Fruit fly (Drosophila melanogaster) whole organism, embryonic: Measurements from ENCODE around the gene CG6055.

ENCODE experiments used
- CG10147 ChIP-seq: fragments of 200-800 bp; sonication (Bioruptor generic); optimal IDR thresholded peaks from 2 replicates; lab custom pipeline; 2019; ENCODE audit warnings: missing biosample characterization, mild to moderate bottlenecking, missing genetic modification characterization, moderate library complexity
- CG10366 ChIP-seq: fragments of 200-800 bp; sonication (Bioruptor generic); IDR thresholded peaks from 2 replicates; pipeline ENCODE4 v1.3.6; 2022; ENCODE audit warnings: missing biosample characterization, missing genetic modification characterization
- CG11695 ChIP-seq: fragments of 200-800 bp; sonication (Bioruptor generic); IDR thresholded peaks from 3 replicates; pipeline ENCODE4 v1.3.6; 2022; ENCODE audit warnings: missing biosample characterization, missing genetic modification characterization
- CG12391 ChIP-seq: fragments of 200-800 bp; sonication (Bioruptor generic); optimal IDR thresholded peaks from 3 replicates; lab custom pipeline; 2018; ENCODE audit warnings: missing biosample characterization, mild to moderate bottlenecking, missing genetic modification characterization, moderate library complexity
- CG15514 ChIP-seq: fragments of 200-800 bp; sonication (Bioruptor generic); optimal IDR thresholded peaks from 3 replicates; lab custom pipeline; 2017; ENCODE audit warnings: missing biosample characterization, missing genetic modification characterization, mild to moderate bottlenecking, moderate library complexity, missing genetic modification reagents
- CG18619 ChIP-seq: fragments of 200-800 bp; sonication (Bioruptor generic); optimal IDR thresholded peaks from 3 replicates; lab custom pipeline; 2017; ENCODE audit warnings: missing biosample characterization, mild to moderate bottlenecking, missing genetic modification characterization
- CG2875 ChIP-seq: fragments of 200-800 bp; sonication (Bioruptor generic); optimal IDR thresholded peaks from 2 replicates; lab custom pipeline; 2017; ENCODE audit warnings: missing biosample characterization, mild to moderate bottlenecking, missing genetic modification characterization, missing genetic modification reagents
- CG30403 ChIP-seq: fragments of 200-800 bp; sonication (Bioruptor generic); optimal IDR thresholded peaks from 3 replicates; lab custom pipeline; 2016; ENCODE audit warnings: missing biosample characterization, missing genetic modification characterization
- CG4730 ChIP-seq: fragments of 200-800 bp; sonication (Bioruptor generic); IDR thresholded peaks from 2 replicates; pipeline ENCODE4 v1.3.6; 2022; ENCODE audit warnings: missing biosample characterization, missing genetic modification characterization
- CG6689 ChIP-seq: fragments of 200-800 bp; sonication (Bioruptor generic); IDR thresholded peaks from 2 replicates; pipeline ENCODE4 v1.3.6; 2022; ENCODE audit warnings: missing biosample characterization, missing genetic modification characterization
- CG7556 ChIP-seq: fragments of 200-800 bp; sonication (Bioruptor generic); optimal IDR thresholded peaks from 2 replicates; lab custom pipeline; 2017; ENCODE audit warnings: missing biosample characterization, mild to moderate bottlenecking, missing genetic modification characterization
- CG7839 ChIP-seq: fragments of 200-800 bp; sonication (Bioruptor generic); optimal IDR thresholded peaks from 3 replicates; lab custom pipeline; 2018; ENCODE audit warnings: missing biosample characterization, mild to moderate bottlenecking, missing genetic modification characterization, moderate library complexity
- CG9215 ChIP-seq: fragments of 200-800 bp; sonication (Bioruptor generic); IDR thresholded peaks from 2 replicates; pipeline ENCODE4 v1.3.6; 2022; ENCODE audit warnings: missing biosample characterization, missing genetic modification characterization
- CG9437 ChIP-seq: fragments of 200-800 bp; sonication (Bioruptor generic); optimal IDR thresholded peaks from 2 replicates; lab custom pipeline; 2018; ENCODE audit warnings: missing biosample characterization, mild to moderate bottlenecking, missing genetic modification characterization
- CoRest ChIP-seq: fragments of 200-800 bp; sonication (Bioruptor generic); optimal IDR thresholded peaks from 3 replicates; lab custom pipeline; 2018; ENCODE audit warnings: missing biosample characterization, mild to moderate bottlenecking, missing genetic modification characterization, moderate library complexity
- D19B ChIP-seq: fragments of 200-800 bp; sonication (Bioruptor generic); optimal IDR thresholded peaks from 2 replicates; lab custom pipeline; 2017; ENCODE audit warnings: missing biosample characterization, mild to moderate bottlenecking, missing genetic modification characterization
- E2f1 ChIP-seq: fragments of 200-800 bp; sonication (Bioruptor generic); IDR thresholded peaks from 2 replicates; pipeline ENCODE4 v1.3.6; 2022; ENCODE audit warnings: missing biosample characterization, missing genetic modification characterization
- ERR ChIP-seq: fragments of 200-800 bp; sonication (Bioruptor generic); optimal IDR thresholded peaks from 2 replicates; lab custom pipeline; 2016; ENCODE audit warnings: missing biosample characterization, missing genetic modification characterization
- Ets65A ChIP-seq: fragments of 200-800 bp; sonication (Bioruptor generic); peaks from one replicate; lab custom pipeline; 2016; ENCODE audit warnings: missing biosample characterization, missing genetic modification characterization
- H2.0 ChIP-seq: fragments of 200-800 bp; sonication (Bioruptor generic); IDR thresholded peaks from 2 replicates; pipeline ENCODE4 v1.3.6; 2022; ENCODE audit warnings: missing biosample characterization, missing genetic modification characterization
- Hmr ChIP-seq: fragments of 200-800 bp; sonication (Bioruptor generic); optimal IDR thresholded peaks from 3 replicates; lab custom pipeline; 2017; ENCODE audit warnings: mild to moderate bottlenecking, missing biosample characterization, missing genetic modification reagents, missing genetic modification characterization
- Hr39 ChIP-seq: fragments of >200 bp; optimal IDR thresholded peaks from 2 replicates; lab custom pipeline; 2017
- Hr78 ChIP-seq, 2 experiments: fragments of 200-800 bp in 1 of 2; fragments of >200 bp in 1 of 2; sonication (Bioruptor generic) in 1 of 2; optimal IDR thresholded peaks; 2 replicates each; lab custom pipeline; 2017 to 2019; ENCODE audit warnings: missing biosample characterization in 2 of 2, missing genetic modification characterization in 2 of 2, mild to moderate bottlenecking in 1 of 2, moderate library complexity in 1 of 2
- Lpt ChIP-seq: fragments of >200 bp; optimal IDR thresholded peaks from 2 replicates; lab custom pipeline; 2018; ENCODE audit warnings: missing biosample characterization, missing genetic modification characterization
- Med ChIP-seq: fragments of 200-800 bp; sonication (Bioruptor generic); peaks from one replicate; lab custom pipeline; 2016; ENCODE audit warnings: missing biosample characterization, missing genetic modification characterization, mild to moderate bottlenecking, inconsistent platforms, moderate library complexity
- Poxn ChIP-seq: fragments of 200-800 bp; sonication (Bioruptor generic); IDR thresholded peaks from 2 replicates; pipeline ENCODE4 v1.3.6; 2022; ENCODE audit warnings: missing biosample characterization, missing genetic modification characterization
- Rfx ChIP-seq: fragments of 200-800 bp; sonication (Bioruptor generic); IDR thresholded peaks from 2 replicates; pipeline ENCODE4 v1.3.6; 2022; ENCODE audit warnings: missing biosample characterization, missing genetic modification characterization
- Sox100B ChIP-seq: fragments of 200-800 bp; sonication (Bioruptor generic); optimal IDR thresholded peaks from 3 replicates; lab custom pipeline; 2018; ENCODE audit warnings: missing biosample characterization, mild to moderate bottlenecking, missing genetic modification characterization
- al ChIP-seq: fragments of 200-800 bp; sonication (Bioruptor generic); IDR thresholded peaks from 2 replicates; pipeline ENCODE4 v1.3.6; 2022; ENCODE audit warnings: missing biosample characterization, missing genetic modification characterization
- ase ChIP-seq: fragments of 200-800 bp; sonication (Bioruptor generic); IDR thresholded peaks from 3 replicates; pipeline ENCODE4 v1.3.6; 2022; ENCODE audit warnings: missing biosample characterization, missing genetic modification characterization
- cas ChIP-seq: fragments of 200-800 bp; sonication (Bioruptor generic); IDR thresholded peaks from 2 replicates; pipeline ENCODE4 v1.3.6; 2022; ENCODE audit warnings: missing biosample characterization, missing genetic modification characterization
- dmrt99B ChIP-seq: fragments of 200-800 bp; sonication (Bioruptor generic); optimal IDR thresholded peaks from 2 replicates; lab custom pipeline; 2018; ENCODE audit warnings: missing biosample characterization, mild to moderate bottlenecking, missing genetic modification characterization, moderate library complexity
- esg ChIP-seq: fragments of 200-800 bp; sonication (Bioruptor generic); conservative IDR thresholded peaks from 2 replicates; pipeline ENCODE4 v1.3.6; 2022; ENCODE audit warnings: missing biosample characterization, missing genetic modification characterization
- eyg ChIP-seq: fragments of 200-800 bp; sonication (Bioruptor generic); optimal IDR thresholded peaks from 3 replicates; lab custom pipeline; 2016; ENCODE audit warnings: missing biosample characterization, missing genetic modification characterization
- gem ChIP-seq: fragments of 200-800 bp; sonication (Bioruptor generic); optimal IDR thresholded peaks from 2 replicates; lab custom pipeline; 2019; ENCODE audit warnings: missing biosample characterization, mild to moderate bottlenecking, missing genetic modification characterization, moderate library complexity
- hkb ChIP-seq, 2 experiments: fragments of 200-800 bp in 1 of 2; fragments of >200 bp in 1 of 2; sonication (Bioruptor generic) in 1 of 2; IDR thresholded peaks in 1 of 2; optimal IDR thresholded peaks in 1 of 2; 2 replicates each; pipeline versions ENCODE4 v1.3.6 to Lab custom; 2017 to 2022; ENCODE audit warnings: missing biosample characterization in 1 of 2, missing genetic modification characterization in 1 of 2
- lilli ChIP-seq: fragments of 200-800 bp; sonication (Bioruptor generic); optimal IDR thresholded peaks from 3 replicates; lab custom pipeline; 2016; ENCODE audit warnings: missing biosample characterization, missing genetic modification characterization
- lmd ChIP-seq: fragments of 200-800 bp; sonication (Bioruptor generic); IDR thresholded peaks from 2 replicates; pipeline ENCODE4 v1.3.6; 2022; ENCODE audit warnings: missing biosample characterization, missing genetic modification characterization
- mam ChIP-seq: fragments of 200-800 bp; sonication (Bioruptor generic); optimal IDR thresholded peaks from 3 replicates; lab custom pipeline; 2016; ENCODE audit warnings: missing biosample characterization, missing genetic modification characterization
- onecut ChIP-seq: fragments of 200-800 bp; sonication (Bioruptor generic); IDR thresholded peaks from 2 replicates; pipeline ENCODE4 v1.3.6; 2022; ENCODE audit warnings: missing biosample characterization, missing genetic modification characterization
- pan ChIP-seq, 4 experiments: fragments of >200 bp in 3 of 4; fragments of 200-800 bp in 1 of 4; sonication (Bioruptor generic) in 1 of 4; optimal IDR thresholded peaks in 3 of 4; IDR thresholded peaks in 1 of 4; 2 replicates each; pipeline versions ENCODE4 v1.3.6 to Lab custom; 2017 to 2022; ENCODE audit warnings: missing biosample characterization in 2 of 4, missing genetic modification characterization in 2 of 4, mixed read lengths in 1 of 4
- shn ChIP-seq: fragments of 200-800 bp; sonication (Bioruptor generic); optimal IDR thresholded peaks from 3 replicates; lab custom pipeline; 2016; ENCODE audit warnings: missing biosample characterization, missing genetic modification characterization
- sima ChIP-seq: fragments of 200-800 bp; sonication (Bioruptor generic); optimal IDR thresholded peaks from 2 replicates; lab custom pipeline; 2016; ENCODE audit warnings: missing biosample characterization, missing genetic modification characterization
- slbo ChIP-seq: fragments of 200-800 bp; sonication (Bioruptor generic); IDR thresholded peaks from 2 replicates; pipeline ENCODE4 v1.3.6; 2022; ENCODE audit warnings: missing biosample characterization, missing genetic modification characterization
- slou ChIP-seq: fragments of 200-800 bp; sonication (Bioruptor generic); optimal IDR thresholded peaks from 3 replicates; lab custom pipeline; 2016; ENCODE audit warnings: missing biosample characterization, missing genetic modification characterization
- tap ChIP-seq: fragments of 200-800 bp; optimal IDR thresholded peaks from 3 replicates; lab custom pipeline; 2019; ENCODE audit warnings: missing biosample characterization, mild to moderate bottlenecking, missing genetic modification characterization, moderate library complexity
- tgo ChIP-seq: fragments of 200-800 bp; sonication (Bioruptor generic); IDR thresholded peaks from 3 replicates; pipeline ENCODE4 v1.3.6; 2022; ENCODE audit warnings: missing biosample characterization, missing genetic modification characterization
- tin ChIP-seq: fragments of 200-800 bp; sonication (Bioruptor generic); optimal IDR thresholded peaks from 3 replicates; lab custom pipeline; 2016; ENCODE audit warnings: missing biosample characterization, missing genetic modification characterization
- vfl ChIP-seq: fragments of 200-800 bp; sonication (Bioruptor generic); optimal IDR thresholded peaks from 2 replicates; lab custom pipeline; 2016; ENCODE audit warnings: missing biosample characterization, missing genetic modification characterization
- zfh2 ChIP-seq: fragments of 200-800 bp; sonication (Bioruptor generic); optimal IDR thresholded peaks from 2 replicates; lab custom pipeline; 2016; ENCODE audit warnings: missing biosample characterization, missing genetic modification characterization

CG6055 gene

dm6 chr2L:7442929-7443328, 23.4 kb upstream of the CG6055 start (continued):
- TF ChIP-seq CG10366 (GFP tag; lab: Robert Waterston, UW) (peak; percentile 25; the same call in 1 of the 2 replicates), CG6689 (no peak; the same call in 1 of the 2 replicates), slou (GFP tag; lab: Kevin White, UChicago) (no peak), Hr78 (GFP tag; optimal IDR thresholded peaks at IDR 0.05; lab: Kevin White, UChicago) (no peak), Hmr (GFP tag; lab: Kevin White, UChicago) (peak; percentile 47), sima (GFP tag; lab: Kevin White, UChicago) (no peak), CG4730 (peak; percentile 43; the same call in 1 of the 2 replicates), E2f1 (GFP tag; lab: Robert Waterston, UW) (peak; percentile 36; the same call in 1 of the 2 replicates), Med (GFP tag; lab: Kevin White, UChicago) (peak; percentile 82), onecut (GFP tag; lab: Robert Waterston, UW) (no peak), lilli (GFP tag; lab: Kevin White, UChicago) (peak; percentile 59), slbo (GFP tag; lab: Robert Waterston, UW) (peak; percentile 73), Sox100B (GFP tag; lab: Kevin White, UChicago) (peak; percentile 5), Poxn (GFP tag; lab: Robert Waterston, UW) (0 out of 2 replicates have a peak, but pooled peaks have one; percentile 12), tap (no peak), Ets65A (peak; percentile 84), CG12391 (tag; lab: Kevin White, UChicago) (peak; percentile 38), cas (GFP tag; lab: Robert Waterston, UW) (no peak), gem (tag; lab: Kevin White, UChicago) (peak; percentile 68), CG2875 (GFP tag; lab: Kevin White, UChicago) (no peak), tin (GFP tag; lab: Kevin White, UChicago) (peak; percentile 15), CG15514 (GFP tag; lab: Kevin White, UChicago) (peak; percentile 9), Rfx (peak; percentile 81), al (GFP tag; lab: Robert Waterston, UW) (peak; percentile 69), CG11695 (GFP tag; lab: Robert Waterston, UW) (peak; percentile 49; the same call in 1 of the 3 replicates), H2.0 (GFP tag; lab: Robert Waterston, UW) (peak; percentile 28; the same call in 1 of the 2 replicates), CoRest (tag; lab: Kevin White, UChicago) (peak; percentile 58), pan (optimal IDR thresholded peaks at IDR 0.05; lab: Kevin White, UChicago) (no peak), pan (GFP tag; optimal IDR thresholded peaks at IDR 0.05 in 1 of 2, IDR thresholded peaks at IDR 0.05 in 1 of 2) (peak in 1 of 2 experiments; percentile 58), CG9437 (GFP tag; lab: Kevin White, UChicago) (peak; percentile 45), CG30403 (peak; percentile 47), hkb (optimal IDR thresholded peaks at IDR 0.05; lab: Kevin White, UChicago) (no peak), hkb (GFP tag; IDR thresholded peaks at IDR 0.05; lab: Robert Waterston, UW) (peak; percentile 40; the same call in 1 of the 2 replicates), ERR (GFP tag; lab: Kevin White, UChicago) (no peak), Hr39 (no peak), shn (GFP tag; lab: Kevin White, UChicago) (no peak), CG10147 (GFP tag; lab: Kevin White, UChicago) (peak; percentile 57), Lpt (GFP tag; lab: Kevin White, UChicago) (no peak), dmrt99B (tag; lab: Kevin White, UChicago) (peak; percentile 41), mam (GFP tag; lab: Kevin White, UChicago) (peak; percentile 28), CG18619 (peak; percentile 31), esg (GFP tag; lab: Robert Waterston, UW) (peak; percentile 37; the same call in 1 of the 2 replicates), lmd (peak; percentile 60; the same call in 1 of the 2 replicates), CG7556 (GFP tag; lab: Kevin White, UChicago) (peak; percentile 39), ase (GFP tag; lab: Robert Waterston, UW) (no peak; the same call in 2 of the 3 replicates), vfl (peak; percentile 34), tgo (GFP tag; lab: Robert Waterston, UW) (peak; percentile 49; the same call in 2 of the 3 replicates), D19B (GFP tag; lab: Kevin White, UChicago) (peak; percentile 29), zfh2 (peak; percentile 40), eyg (GFP tag; lab: Kevin White, UChicago) (no peak), CG7839 (tag; lab: Kevin White, UChicago) (peak; percentile 51), CG9215 (GFP tag; lab: Robert Waterston, UW) (peak; percentile 49; the same call in 1 of the 2 replicates)
